Worm (Caenorhabditis elegans): ENCODE data around the gene haao-1.

- TF ChIP-seq lin-39 (tag; optimal IDR thresholded peaks at IDR 0.05) (no peak), ama-1 (optimal IDR thresholded peaks at IDR 0.05) (no peak), lin-15B (tag; optimal IDR thresholded peaks at IDR 0.05) (no peak), snpc-4 (tag; optimal IDR thresholded peaks at IDR 0.05) (no peak), nhr-237 (tag; optimal IDR thresholded peaks at IDR 0.05) (no peak), nhr-23 (tag; optimal IDR thresholded peaks at IDR 0.05) (no peak), tbx-2 (tag; optimal IDR thresholded peaks at IDR 0.05) (no peak), nhr-12 (tag; optimal IDR thresholded peaks at IDR 0.05) (no peak), elt-3 (tag; optimal IDR thresholded peaks at IDR 0.05) (no peak), eor-1 (tag; optimal IDR thresholded peaks at IDR 0.05) (no peak), unc-62 (GFP tag; optimal IDR thresholded peaks at IDR 0.05) (no peak)
Measured at ce11 chrV:9491440-9492160, 13.1 kb upstream of the haao-1 start, which contains the start of gene K06A4.7.
